Fruit fly (Drosophila melanogaster): Measurements from ENCODE around the gene CG32982.
A peak's percentile ranks its signal among the peaks of the same experiment; 100 is the strongest.

The CG32982 gene

DNA sequence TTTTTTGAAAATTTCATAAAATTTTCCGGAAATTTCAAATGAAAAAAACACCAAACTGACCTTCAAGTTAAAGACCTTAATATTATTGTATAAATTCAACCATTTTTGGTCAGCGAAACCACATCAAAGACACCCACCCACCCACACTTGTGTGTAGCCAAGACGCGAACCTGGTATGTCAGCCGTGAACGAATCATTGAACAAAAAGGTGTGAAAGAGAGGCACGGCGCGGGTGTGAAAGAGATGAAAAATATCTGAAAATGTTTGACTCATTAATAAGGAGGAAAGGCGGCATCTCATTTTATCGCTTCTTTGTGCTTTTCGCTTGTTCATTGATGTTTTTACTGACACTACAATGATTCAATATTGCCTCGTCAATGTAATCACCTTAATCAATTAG is 32.8 kb downstream of the CG32982 start (continued):
- TF ChIP-seq CG7987 (GFP tag; optimal IDR thresholded peaks at IDR 0.05) (peak; percentile 31), hkb (optimal IDR thresholded peaks at IDR 0.05) (no peak), hkb (GFP tag; IDR thresholded peaks at IDR 0.05) (peak; percentile 12; the same call in 1 of the 2 replicates), CoRest (tag; optimal IDR thresholded peaks at IDR 0.05) (peak; percentile 22), grau (tag; optimal IDR thresholded peaks at IDR 0.05) (peak; percentile 16), CG13624 (GFP tag; optimal IDR thresholded peaks at IDR 0.05) (peak; percentile 17), Chrac-16 (GFP tag; optimal IDR thresholded peaks at IDR 0.05) (no peak), sug (tag; optimal IDR thresholded peaks at IDR 0.05) (peak; percentile 31), CG6813 (GFP tag; optimal IDR thresholded peaks at IDR 0.05) (no peak), scrt (GFP tag; optimal IDR thresholded peaks at IDR 0.05) (no peak), Awh (GFP tag; IDR thresholded peaks at IDR 0.05) (peak; percentile 62; the same call in 1 of the 2 replicates), pita (GFP tag; optimal IDR thresholded peaks at IDR 0.05) (peak; percentile 59), abd-A (tag; optimal IDR thresholded peaks at IDR 0.05) (peak; percentile 80), crol (GFP tag; IDR thresholded peaks at IDR 0.05) (0 out of 2 replicates have a peak, but pooled peaks have one; percentile 14), pzg (GFP tag; optimal IDR thresholded peaks at IDR 0.05) (peak; percentile 11), zen (tag; optimal IDR thresholded peaks at IDR 0.05) (peak; percentile 69), CG15514 (GFP tag; optimal IDR thresholded peaks at IDR 0.05) (peak; percentile 61), kay (GFP tag; optimal IDR thresholded peaks at IDR 0.05) (peak; percentile 77), zf30C (GFP tag; optimal IDR thresholded peaks at IDR 0.05) (peak; percentile 3), CG2199 (GFP tag; IDR thresholded peaks at IDR 0.05) (peak; percentile 98), fd96Cb (tag; optimal IDR thresholded peaks at IDR 0.05) (no peak), vvl (GFP tag; IDR thresholded peaks at IDR 0.05) (peak; percentile 76), CG12769 (tag; optimal IDR thresholded peaks at IDR 0.05) (peak; percentile 81), CG7928 (GFP tag; optimal IDR thresholded peaks at IDR 0.05) (no peak), CG8924 (tag; optimal IDR thresholded peaks at IDR 0.05) (peak; percentile 8), HmgD (GFP tag; optimal IDR thresholded peaks at IDR 0.05) (peak; percentile 19), CG4707 (GFP tag; optimal IDR thresholded peaks at IDR 0.05) (peak; percentile 14), wdn (GFP tag; IDR thresholded peaks at IDR 0.05) (no peak), amos (GFP tag; IDR thresholded peaks at IDR 0.05; ENCODE audit: partially characterized antibody) (peak; percentile 29; the same call in 1 of the 2 replicates), CG15601 (tag; optimal IDR thresholded peaks at IDR 0.05) (peak; percentile 69), Pdp1 (GFP tag; optimal IDR thresholded peaks at IDR 0.05) (peak in 1 of 2 experiments; percentile 74), CG1832 (GFP tag; optimal IDR thresholded peaks at IDR 0.05) (peak; percentile 68), Scr (GFP tag; IDR thresholded peaks at IDR 0.05; ENCODE audit: partially characterized antibody) (no peak; the same call in 1 of the 2 replicates), Med (GFP tag) (peak; percentile 79), Abd-B (GFP tag; optimal IDR thresholded peaks at IDR 0.05) (peak; percentile 35), NFAT (GFP tag; IDR thresholded peaks at IDR 0.05) (no peak), sd (tag; optimal IDR thresholded peaks at IDR 0.05) (peak; percentile 95), CG34224 (GFP tag; IDR thresholded peaks at IDR 0.05; ENCODE audit: partially characterized antibody) (no peak), pb (GFP tag; optimal IDR thresholded peaks at IDR 0.05) (no peak), HmgZ (tag; optimal IDR thresholded peaks at IDR 0.05) (peak; percentile 18), sr (GFP tag; IDR thresholded peaks at IDR 0.05) (peak; percentile 98), ash1 (GFP tag; optimal IDR thresholded peaks at IDR 0.05) (peak; percentile 21), zen2 (GFP tag; IDR thresholded peaks at IDR 0.05; ENCODE audit: partially characterized antibody) (peak; percentile 40; the same call in 1 of the 3 replicates), Nf-YC (tag; optimal IDR thresholded peaks at IDR 0.05) (peak; percentile 39), klu (GFP tag; IDR thresholded peaks at IDR 0.05) (peak; percentile 85), oc (tag; optimal IDR thresholded peaks at IDR 0.05) (peak; percentile 39), CG1603 (tag; optimal IDR thresholded peaks at IDR 0.05) (peak; percentile 47), CG42726 (GFP tag; IDR thresholded peaks at IDR 0.05; ENCODE audit: partially characterized antibody) (0 out of 2 replicates have a peak, but pooled peaks have one; percentile 23), CG7839 (tag; optimal IDR thresholded peaks at IDR 0.05) (peak; percentile 13)

Measured in whole organism, embryonic.